Fruit fly (Drosophila melanogaster): ENCODE results near the gene CG14851.

DNA sequence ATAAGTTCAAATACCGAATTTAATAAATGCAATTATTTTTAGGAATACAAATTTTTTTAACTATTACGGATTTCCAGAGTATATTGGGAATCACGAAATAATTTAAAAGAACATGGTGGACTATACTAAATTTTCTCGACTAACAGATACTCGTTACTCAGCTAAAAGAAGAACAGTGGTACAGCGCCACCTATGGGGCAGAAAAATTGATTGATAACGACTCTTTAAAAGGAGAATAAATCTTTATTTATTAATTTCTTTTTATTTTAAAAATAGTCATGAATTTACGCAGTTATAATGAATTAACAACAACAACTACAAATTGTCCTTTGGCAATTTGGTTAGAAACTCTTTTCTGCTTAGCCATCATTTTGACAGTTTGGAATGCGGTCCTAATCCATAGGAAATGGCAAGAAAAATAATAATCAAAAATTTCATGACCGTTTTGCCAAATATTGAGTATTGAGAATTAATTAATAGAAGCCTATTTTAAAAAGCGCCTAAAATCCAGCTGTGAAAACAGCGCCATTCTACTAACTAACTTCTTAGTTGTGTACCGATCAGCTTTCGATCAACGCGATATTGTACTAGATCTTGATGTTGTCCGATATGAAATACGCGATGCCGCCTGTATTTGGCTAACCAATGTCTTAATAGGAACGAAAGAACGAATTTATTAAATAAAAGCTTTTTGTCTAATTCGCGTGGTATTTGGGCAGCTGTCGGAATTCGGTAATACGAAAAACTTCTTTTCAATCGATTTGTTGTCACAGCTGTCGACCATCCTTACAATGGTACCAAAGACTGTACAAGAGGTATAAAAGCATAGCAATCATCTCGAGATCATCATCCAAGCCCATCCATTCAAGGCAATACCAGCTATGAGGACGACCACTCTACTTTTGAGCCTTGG is 3.2 kb downstream of the CG14851 start, which contains the start of gene CG14852:
- peak; percentile 63 for TF ChIP-seq Dif (GFP tag; optimal IDR thresholded peaks at IDR 0.05; ENCODE audit: partially characterized antibody)
- no peak for TF ChIP-seq Abd-B (GFP tag; optimal IDR thresholded peaks at IDR 0.05)
- no peak for TF ChIP-seq dmrt93B (GFP tag; optimal IDR thresholded peaks at IDR 0.05)
- no peak for TF ChIP-seq Sp1 (GFP tag; optimal IDR thresholded peaks at IDR 0.05)
- no peak for TF ChIP-seq jim (GFP tag; optimal IDR thresholded peaks at IDR 0.05)
- no peak for TF ChIP-seq woc (GFP tag; optimal IDR thresholded peaks at IDR 0.05)
- no peak for TF ChIP-seq foxo (GFP tag; optimal IDR thresholded peaks at IDR 0.05)
- TF ChIP-seq psq (GFP tag; optimal IDR thresholded peaks at IDR 0.05), result no peak
- no peak for TF ChIP-seq h (GFP tag; optimal IDR thresholded peaks at IDR 0.05)

All from whole organism, wandering third instar larva.